Fruit fly (Drosophila melanogaster) whole organism, embryonic: ENCODE results near the gene CG12521.

Source experiments
- Antp ChIP-seq: fragments of 200-800 bp; sonication (Bioruptor generic); optimal IDR thresholded peaks from 3 replicates; lab custom pipeline; 2016; ENCODE audit warnings: missing biosample characterization, missing genetic modification characterization
- Bgb ChIP-seq: fragments of 200-800 bp; sonication (Bioruptor generic); IDR thresholded peaks from 2 replicates; pipeline ENCODE4 v1.3.6; 2022; ENCODE audit warnings: missing biosample characterization, missing genetic modification characterization; ENCODE audit not compliant: partially characterized antibody
- CG10267 ChIP-seq: fragments of 200-800 bp; sonication (Bioruptor generic); optimal IDR thresholded peaks from 2 replicates; lab custom pipeline; 2018; ENCODE audit warnings: missing biosample characterization, mild to moderate bottlenecking, missing genetic modification characterization, moderate library complexity
- CG11504 ChIP-seq: fragments of 200-800 bp; sonication (Bioruptor generic); optimal IDR thresholded peaks from 3 replicates; lab custom pipeline; 2019; ENCODE audit warnings: missing biosample characterization, mild to moderate bottlenecking, missing genetic modification characterization, moderate library complexity
- CG12104 ChIP-seq: fragments of 200-800 bp; sonication (Bioruptor generic); optimal IDR thresholded peaks from 3 replicates; lab custom pipeline; 2016; ENCODE audit warnings: missing biosample characterization, missing genetic modification characterization
- CG12299 ChIP-seq: fragments of 200-800 bp; sonication (Bioruptor generic); optimal IDR thresholded peaks from 2 replicates; lab custom pipeline; 2018; ENCODE audit warnings: missing biosample characterization, mild to moderate bottlenecking, missing genetic modification characterization
- CG12391 ChIP-seq: fragments of 200-800 bp; sonication (Bioruptor generic); optimal IDR thresholded peaks from 3 replicates; lab custom pipeline; 2018; ENCODE audit warnings: missing biosample characterization, mild to moderate bottlenecking, missing genetic modification characterization, moderate library complexity
- CG13123 ChIP-seq: fragments of 200-800 bp; sonication (Bioruptor generic); optimal IDR thresholded peaks from 2 replicates; lab custom pipeline; 2016; ENCODE audit warnings: missing biosample characterization, missing genetic modification characterization
- CG13296 ChIP-seq: fragments of 200-800 bp; sonication (Bioruptor generic); optimal IDR thresholded peaks from 3 replicates; lab custom pipeline; 2018; ENCODE audit warnings: missing biosample characterization, mild to moderate bottlenecking, missing genetic modification characterization
- CG15601 ChIP-seq: fragments of 200-800 bp; sonication (Bioruptor generic); optimal IDR thresholded peaks from 3 replicates; lab custom pipeline; 2019; ENCODE audit warnings: missing biosample characterization, mild to moderate bottlenecking, missing genetic modification characterization, moderate library complexity
- CG1603 ChIP-seq: fragments of 200-800 bp; sonication (Bioruptor generic); optimal IDR thresholded peaks from 2 replicates; lab custom pipeline; 2019; ENCODE audit warnings: missing biosample characterization, mild to moderate bottlenecking, missing genetic modification characterization, moderate library complexity
- CG16813 ChIP-seq: fragments of 200-800 bp; sonication (Bioruptor generic); IDR thresholded peaks from 3 replicates; pipeline ENCODE4 v1.3.6; 2022; ENCODE audit warnings: missing biosample characterization, missing genetic modification characterization; ENCODE audit not compliant: partially characterized antibody
- CG17186 ChIP-seq: fragments of 200-800 bp; sonication (Bioruptor generic); optimal IDR thresholded peaks from 3 replicates; lab custom pipeline; 2017; ENCODE audit warnings: missing biosample characterization, missing genetic modification reagents, missing genetic modification characterization
- CG18262 ChIP-seq: fragments of 200-800 bp; optimal IDR thresholded peaks from 3 replicates; lab custom pipeline; 2019; ENCODE audit warnings: missing biosample characterization, mild to moderate bottlenecking, missing genetic modification characterization, moderate library complexity
- CG34376 ChIP-seq: fragments of 200-800 bp; sonication (Bioruptor generic); optimal IDR thresholded peaks from 2 replicates; lab custom pipeline; 2018; ENCODE audit warnings: missing biosample characterization, mild to moderate bottlenecking, missing genetic modification characterization
- CG34422 ChIP-seq: fragments of 200-800 bp; sonication (Bioruptor generic); IDR thresholded peaks from 3 replicates; pipeline ENCODE4 v1.3.6; 2022; ENCODE audit warnings: missing biosample characterization, missing genetic modification characterization
- CG42726 ChIP-seq: fragments of 200-800 bp; sonication (Bioruptor generic); IDR thresholded peaks from 2 replicates; pipeline ENCODE4 v1.3.6; 2022; ENCODE audit warnings: missing biosample characterization, missing genetic modification characterization; ENCODE audit not compliant: partially characterized antibody
- CG4617 ChIP-seq: fragments of 200-800 bp; sonication (Bioruptor generic); optimal IDR thresholded peaks from 3 replicates; lab custom pipeline; 2016; ENCODE audit warnings: missing biosample characterization, missing genetic modification characterization, borderline replicate concordance
- CG4854 ChIP-seq: fragments of 200-800 bp; sonication (Bioruptor generic); optimal IDR thresholded peaks from 2 replicates; lab custom pipeline; 2016; ENCODE audit warnings: missing biosample characterization, missing genetic modification characterization, inconsistent platforms
- Camta ChIP-seq: fragments of 200-800 bp; sonication (Bioruptor generic); optimal IDR thresholded peaks from 2 replicates; lab custom pipeline; 2016; ENCODE audit warnings: missing biosample characterization, missing genetic modification characterization
- CoRest ChIP-seq: fragments of 200-800 bp; sonication (Bioruptor generic); optimal IDR thresholded peaks from 3 replicates; lab custom pipeline; 2018; ENCODE audit warnings: missing biosample characterization, mild to moderate bottlenecking, missing genetic modification characterization, moderate library complexity
- D19A ChIP-seq: fragments of 200-800 bp; optimal IDR thresholded peaks from 3 replicates; lab custom pipeline; 2019; ENCODE audit warnings: missing biosample characterization, mild to moderate bottlenecking, missing genetic modification characterization, moderate library complexity
- Dad ChIP-seq: fragments of 200-800 bp; sonication (Bioruptor generic); optimal IDR thresholded peaks from 3 replicates; lab custom pipeline; 2016; ENCODE audit warnings: missing biosample characterization, missing genetic modification characterization
- Deaf1 ChIP-seq: fragments of 200-800 bp; optimal IDR thresholded peaks from 3 replicates; lab custom pipeline; 2019; ENCODE audit warnings: missing biosample characterization, mild to moderate bottlenecking, missing genetic modification characterization, moderate library complexity
- Gug ChIP-seq: fragments of 200-800 bp; sonication (Bioruptor generic); IDR thresholded peaks from 4 replicates; pipeline ENCODE4 v1.3.6; 2022; ENCODE audit warnings: missing biosample characterization, missing genetic modification characterization
- HmgD ChIP-seq: fragments of 200-800 bp; sonication (Bioruptor generic); optimal IDR thresholded peaks from 3 replicates; lab custom pipeline; 2016; ENCODE audit warnings: missing biosample characterization, missing genetic modification characterization
- HmgZ ChIP-seq: fragments of 200-800 bp; sonication (Bioruptor generic); optimal IDR thresholded peaks from 2 replicates; lab custom pipeline; 2018; ENCODE audit warnings: missing biosample characterization, mild to moderate bottlenecking, missing genetic modification characterization
- Lhr ChIP-seq: fragments of 200-800 bp; sonication (Bioruptor generic); optimal IDR thresholded peaks from 3 replicates; lab custom pipeline; 2017; ENCODE audit warnings: mild to moderate bottlenecking, missing biosample characterization, missing genetic modification reagents, missing genetic modification characterization
- MBD-R2 ChIP-seq: fragments of 200-800 bp; sonication (Bioruptor generic); IDR thresholded peaks from 2 replicates; pipeline ENCODE4 v1.3.6; 2022; ENCODE audit warnings: missing biosample characterization, missing genetic modification characterization
- MESR4 ChIP-seq: fragments of 200-800 bp; sonication (Bioruptor generic); optimal IDR thresholded peaks from 2 replicates; lab custom pipeline; 2018; ENCODE audit warnings: missing biosample characterization, mild to moderate bottlenecking, missing genetic modification characterization, moderate library complexity
- Max ChIP-seq: fragments of 200-800 bp; sonication (Bioruptor generic); optimal IDR thresholded peaks from 2 replicates; lab custom pipeline; 2016; ENCODE audit warnings: missing biosample characterization, mild to moderate bottlenecking, missing genetic modification characterization
- Side ChIP-seq: fragments of 200-800 bp; sonication (Bioruptor generic); optimal IDR thresholded peaks from 2 replicates; lab custom pipeline; 2016; ENCODE audit warnings: missing biosample characterization, missing genetic modification characterization
- Taf1 ChIP-seq: fragments of 200-800 bp; sonication (Bioruptor generic); IDR thresholded peaks from 2 replicates; pipeline ENCODE4 v1.3.6; 2022; ENCODE audit warnings: missing biosample characterization, missing genetic modification characterization
- ato ChIP-seq: fragments of 200-800 bp; sonication (Bioruptor generic); IDR thresholded peaks from 2 replicates; pipeline ENCODE4 v1.3.6; 2022; ENCODE audit warnings: missing biosample characterization, missing genetic modification characterization; ENCODE audit not compliant: partially characterized antibody
- chm ChIP-seq: fragments of 200-800 bp; sonication (Bioruptor generic); IDR thresholded peaks from 2 replicates; pipeline ENCODE4 v1.3.6; 2022; ENCODE audit warnings: missing biosample characterization, missing genetic modification characterization
- dpn ChIP-seq, 2 experiments: fragments of 200-800 bp; sonication (Bioruptor generic); optimal IDR thresholded peaks; 3 replicates each; lab custom pipeline; 2016; ENCODE audit warnings: missing biosample characterization in 2 of 2, missing genetic modification characterization in 2 of 2
- exex ChIP-seq: fragments of 200-800 bp; sonication (Bioruptor generic); optimal IDR thresholded peaks from 4 replicates; lab custom pipeline; 2018; ENCODE audit warnings: missing biosample characterization, mild to moderate bottlenecking, missing genetic modification characterization, moderate library complexity
- gcm ChIP-seq: fragments of 200-800 bp; sonication (Bioruptor generic); optimal IDR thresholded peaks from 2 replicates; lab custom pipeline; 2019; ENCODE audit warnings: missing biosample characterization, mild to moderate bottlenecking, missing genetic modification characterization, moderate library complexity
- gro ChIP-seq: fragments of 200-800 bp; sonication (Bioruptor generic); optimal IDR thresholded peaks from 2 replicates; lab custom pipeline; 2016; ENCODE audit warnings: missing biosample characterization, missing genetic modification characterization
- hbn ChIP-seq: fragments of 200-800 bp; sonication (Bioruptor generic); IDR thresholded peaks from 2 replicates; pipeline ENCODE4 v1.3.6; 2022; ENCODE audit warnings: missing biosample characterization, missing genetic modification characterization; ENCODE audit not compliant: partially characterized antibody
- hkb ChIP-seq, 2 experiments: fragments of 200-800 bp in 1 of 2; fragments of >200 bp in 1 of 2; sonication (Bioruptor generic) in 1 of 2; IDR thresholded peaks in 1 of 2; optimal IDR thresholded peaks in 1 of 2; 2 replicates each; pipeline versions ENCODE4 v1.3.6 to Lab custom; 2017 to 2022; ENCODE audit warnings: missing biosample characterization in 1 of 2, missing genetic modification characterization in 1 of 2
- ken ChIP-seq: fragments of 200-800 bp; sonication (Bioruptor generic); IDR thresholded peaks from 3 replicates; pipeline ENCODE4 v1.3.6; 2022; ENCODE audit warnings: missing biosample characterization, missing genetic modification characterization
- knrl ChIP-seq: fragments of 200-800 bp; sonication (Bioruptor generic); IDR thresholded peaks from 3 replicates; pipeline ENCODE4 v1.3.6; 2022; ENCODE audit warnings: missing biosample characterization, missing genetic modification characterization; ENCODE audit not compliant: partially characterized antibody
- mld ChIP-seq: fragments of 200-800 bp; sonication (Bioruptor generic); IDR thresholded peaks from 3 replicates; pipeline ENCODE4 v1.3.6; 2022; ENCODE audit warnings: missing biosample characterization, missing genetic modification characterization; ENCODE audit not compliant: partially characterized antibody
- nau ChIP-seq: fragments of 200-800 bp; sonication (Bioruptor generic); optimal IDR thresholded peaks from 3 replicates; lab custom pipeline; 2017; ENCODE audit warnings: missing biosample characterization, mild to moderate bottlenecking, missing genetic modification characterization, missing genetic modification reagents
- sna ChIP-seq: fragments of 200-800 bp; sonication (Bioruptor generic); IDR thresholded peaks from 2 replicates; pipeline ENCODE4 v1.3.6; 2022; ENCODE audit warnings: missing biosample characterization, missing genetic modification characterization; ENCODE audit not compliant: partially characterized antibody
- tgo ChIP-seq: fragments of 200-800 bp; sonication (Bioruptor generic); IDR thresholded peaks from 3 replicates; pipeline ENCODE4 v1.3.6; 2022; ENCODE audit warnings: missing biosample characterization, missing genetic modification characterization

CG12521 gene

DNA sequence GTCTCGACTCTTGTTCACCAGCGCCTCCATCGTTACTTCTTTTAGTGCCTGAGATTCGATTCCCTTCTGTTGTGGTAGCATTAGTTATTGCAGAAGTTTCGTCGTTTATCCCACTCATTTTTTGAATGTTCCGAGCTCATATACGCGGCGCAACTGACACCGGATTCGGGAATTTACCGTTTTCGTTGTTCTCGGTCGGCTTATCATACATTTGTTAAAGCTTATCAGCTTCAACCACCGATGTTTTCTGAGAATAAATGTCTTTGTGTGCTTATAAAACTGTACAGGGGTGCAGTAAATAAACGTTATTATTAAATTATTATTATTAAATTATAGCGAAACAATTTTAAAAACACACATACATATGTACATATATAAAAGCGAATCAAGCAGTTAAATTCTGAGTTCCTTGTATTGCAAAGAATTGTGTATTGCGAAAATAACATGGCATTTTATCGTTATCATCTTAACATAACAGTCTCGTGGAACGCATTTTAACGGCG, 11.0 kb downstream of the CG12521 start, which contains the start of gene CG43064 (continued):
- TF ChIP-seq tgo: no peak
- peak; percentile 18 for TF ChIP-seq exex (tag; lab: Kevin White, UChicago)
- no peak for TF ChIP-seq hkb (optimal IDR thresholded peaks at IDR 0.05; lab: Kevin White, UChicago)
- TF ChIP-seq hkb (GFP tag; IDR thresholded peaks at IDR 0.05; lab: Robert Waterston, UW): no peak
- TF ChIP-seq CoRest: peak; percentile 1
- no peak for TF ChIP-seq CG13123 (GFP tag; lab: Kevin White, UChicago)
- no peak for TF ChIP-seq MESR4 (GFP tag; lab: Kevin White, UChicago)

DNA sequence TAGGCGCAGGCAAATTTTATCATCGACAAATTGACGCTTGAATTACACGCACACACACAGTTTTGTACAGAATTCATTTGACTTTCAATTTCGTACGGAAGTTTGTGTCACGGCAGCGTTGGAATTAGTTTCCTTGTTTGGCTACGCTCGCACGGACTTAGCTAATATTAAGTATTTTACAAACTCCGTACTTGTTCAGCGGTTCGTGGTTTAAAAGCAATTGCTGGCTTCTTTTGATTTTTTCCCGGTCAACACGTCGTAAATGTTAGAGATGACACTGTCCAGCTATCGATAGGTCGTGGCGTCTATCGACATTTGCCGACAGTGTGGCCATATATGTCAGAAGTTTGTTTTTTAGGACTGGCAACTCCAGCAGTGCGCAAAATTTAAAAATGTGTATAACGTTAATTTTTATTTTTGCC, 14.3 kb downstream of the CG12521 start, which contains the start of gene CycA:
Gene CycA, minus strand, starts transcription at position 283 of the 422 bp plus-strand sequence.
- TF ChIP-seq gro (GFP tag; lab: Kevin White, UChicago): peak; percentile 55
- TF ChIP-seq Bgb (GFP tag; lab: Robert Waterston, UW): peak; percentile 92
- peak; percentile 28 for TF ChIP-seq gcm (GFP tag; lab: Kevin White, UChicago)
- TF ChIP-seq Max (GFP tag; lab: Kevin White, UChicago): peak; percentile 22
- TF ChIP-seq knrl (GFP tag; lab: Robert Waterston, UW): peak; percentile 90
- TF ChIP-seq chm (GFP tag; lab: Robert Waterston, UW): peak; percentile 37; the same call in 1 of the 2 replicates
- peak; percentile 78 for TF ChIP-seq hbn
- no peak for TF ChIP-seq CG12104 (GFP tag; lab: Kevin White, UChicago)
- TF ChIP-seq MBD-R2 (GFP tag; lab: Robert Waterston, UW): peak; percentile 42
- peak; percentile 43 for TF ChIP-seq CG34376 (GFP tag; lab: Kevin White, UChicago)
- peak; percentile 73 for TF ChIP-seq CG17186
- peak; percentile 25 for TF ChIP-seq CG12391 (tag; lab: Kevin White, UChicago)
- peak; percentile 62 for TF ChIP-seq CG10267 (tag; lab: Kevin White, UChicago)
- peak; percentile 40 for TF ChIP-seq HmgZ (tag; lab: Kevin White, UChicago)
- peak; percentile 65 for TF ChIP-seq mld
- no peak for TF ChIP-seq CG13296
- peak in 1 of 2 experiments; percentile 0 for TF ChIP-seq dpn (GFP tag; optimal IDR thresholded peaks at IDR 0.05; lab: Kevin White, UChicago)
- TF ChIP-seq CG12299 (tag; lab: Kevin White, UChicago): peak; percentile 32
- TF ChIP-seq Camta (GFP tag; lab: Kevin White, UChicago): peak; percentile 6
- TF ChIP-seq Deaf1: peak; percentile 23
- TF ChIP-seq Antp (GFP tag; lab: Kevin White, UChicago): peak; percentile 19
- peak; percentile 26 for TF ChIP-seq D19A (tag; lab: Kevin White, UChicago)
- TF ChIP-seq Dad: peak; percentile 23
- TF ChIP-seq Lhr (GFP tag; lab: Kevin White, UChicago): peak; percentile 26
- no peak for TF ChIP-seq CG34422 (GFP tag; lab: Robert Waterston, UW)
- peak; percentile 77 for TF ChIP-seq sna
- peak; percentile 87 for TF ChIP-seq CG16813 (GFP tag; lab: Robert Waterston, UW)
- peak; percentile 29 for TF ChIP-seq CG4617 (GFP tag; lab: Kevin White, UChicago)
- peak; percentile 2 for TF ChIP-seq CG18262
- TF ChIP-seq ato (GFP tag; lab: Robert Waterston, UW): peak; percentile 85
- TF ChIP-seq CG1603 (tag; lab: Kevin White, UChicago): peak; percentile 59
- TF ChIP-seq MESR4 (GFP tag; lab: Kevin White, UChicago): peak; percentile 64
- TF ChIP-seq CG15601: peak; percentile 51
- TF ChIP-seq nau (GFP tag; lab: Kevin White, UChicago): no peak
- peak; percentile 91 for TF ChIP-seq CG42726 (GFP tag; lab: Robert Waterston, UW)
- peak; percentile 44; the same call in 1 of the 3 replicates for TF ChIP-seq ken (GFP tag; lab: Robert Waterston, UW)
- TF ChIP-seq HmgD: peak; percentile 10
- TF ChIP-seq CG11504 (tag; lab: Kevin White, UChicago): peak; percentile 61
- peak; percentile 25 for TF ChIP-seq Side (GFP tag; lab: Kevin White, UChicago)
- no peak for TF ChIP-seq Gug (GFP tag; lab: Robert Waterston, UW)
- TF ChIP-seq Taf1 (GFP tag; lab: Robert Waterston, UW): no peak
- no peak for TF ChIP-seq CG4854 (GFP tag; lab: Kevin White, UChicago)
